Worm (Caenorhabditis elegans) whole organism, midembryonic: ENCODE results near the gene ugt-50.

ENCODE experiments used
- T22C8.4 ChIP-seq: fragments of 200-800 bp; sonication (Bioruptor generic); IDR thresholded peaks from 2 replicates; pipeline ENCODE4 v1.3.6; 2022; ENCODE audit warnings: missing genetic modification characterization, missing compliant biosample characterization
- cog-1 ChIP-seq: sonication (generic microtip); optimal IDR thresholded peaks from 2 replicates; lab custom pipeline; 2016; ENCODE audit warnings: missing genetic modification characterization, missing compliant biosample characterization
- flt-1 ChIP-seq: fragments of 200-800 bp; sonication (Bioruptor generic); IDR thresholded peaks from 2 replicates; pipeline ENCODE4 v1.3.6; 2022; ENCODE audit warnings: missing genetic modification characterization, missing compliant biosample characterization
- klf-2 ChIP-seq: fragments of 200-800 bp; sonication (Bioruptor generic); conservative IDR thresholded peaks from 2 replicates; pipeline ENCODE4 v1.3.6; 2022; ENCODE audit warnings: missing genetic modification reagents, missing genetic modification characterization, missing compliant biosample characterization
- med-1 ChIP-seq: sonication (generic microtip); optimal IDR thresholded peaks from 2 replicates; lab custom pipeline; 2017; ENCODE audit warnings: missing genetic modification characterization, mild to moderate bottlenecking, missing compliant biosample characterization, antibody characterized with exemption, missing genetic modification reagents; ENCODE audit not compliant: insufficient read depth
- ref-1 ChIP-seq: fragments of 200-800 bp; sonication (Bioruptor generic); conservative IDR thresholded peaks from 2 replicates; pipeline ENCODE4 v1.3.6; 2022; ENCODE audit warnings: missing genetic modification reagents, missing genetic modification characterization, missing compliant biosample characterization
- tab-1 ChIP-seq: fragments of 200-800 bp; sonication (Bioruptor generic); IDR thresholded peaks from 2 replicates; pipeline ENCODE4 v1.3.6; 2022; ENCODE audit warnings: missing genetic modification characterization, missing compliant biosample characterization
- ztf-23 ChIP-seq: fragments of 200-800 bp; sonication (Bioruptor generic); IDR thresholded peaks from 2 replicates; pipeline ENCODE4 v1.3.6; 2022; ENCODE audit warnings: missing genetic modification reagents, missing genetic modification characterization, missing compliant biosample characterization
- ztf-29 ChIP-seq: fragments of 200-800 bp; sonication (Bioruptor generic); IDR thresholded peaks from 2 replicates; pipeline ENCODE4 v1.3.6; 2022; ENCODE audit warnings: missing genetic modification reagents, missing genetic modification characterization, missing compliant biosample characterization

Gene ugt-50

ce11 chrX:12679603-12680002, 11.8 kb upstream of the ugt-50 start:
- TF ChIP-seq klf-2 (GFP tag; lab: Robert Waterston, UW) (no peak), ref-1 (GFP tag; lab: Robert Waterston, UW) (no peak), tab-1 (no peak), ztf-29 (GFP tag; lab: Robert Waterston, UW) (no peak), med-1 (GFP tag; lab: Kevin White, UChicago) (no peak), flt-1 (no peak), ztf-23 (no peak), cog-1 (tag; lab: Kevin White, UChicago) (no peak), T22C8.4 (GFP tag; lab: Robert Waterston, UW) (no peak)

DNA sequence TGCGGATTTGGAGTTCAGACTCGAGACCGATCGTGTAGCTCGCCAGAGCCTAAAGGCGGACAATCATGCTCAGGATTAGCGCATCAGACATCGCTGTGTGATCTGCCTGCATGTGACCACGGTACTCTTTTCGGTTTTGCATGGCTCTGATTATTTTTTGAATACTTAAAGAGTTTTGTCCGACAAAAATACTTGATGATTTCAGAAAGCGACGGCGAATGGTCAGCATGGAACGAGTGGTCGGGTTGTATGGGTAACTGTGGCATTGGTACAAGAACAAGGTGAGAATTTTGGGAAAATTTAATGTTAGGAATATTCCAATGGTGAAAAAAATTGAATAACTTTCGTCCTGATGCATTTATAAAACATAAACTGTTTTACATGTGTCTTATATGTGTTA, 3.9 kb upstream of the ugt-50 start:
- TF ChIP-seq med-1 (GFP tag; lab: Kevin White, UChicago) = no peak
- no peak for TF ChIP-seq T22C8.4 (GFP tag; lab: Robert Waterston, UW)
- no peak for TF ChIP-seq flt-1
- TF ChIP-seq ztf-23 = no peak
- TF ChIP-seq klf-2 (GFP tag; lab: Robert Waterston, UW) = no peak
- no peak for TF ChIP-seq cog-1 (tag; lab: Kevin White, UChicago)
- TF ChIP-seq ref-1 (GFP tag; lab: Robert Waterston, UW) = no peak
- TF ChIP-seq ztf-29 (GFP tag; lab: Robert Waterston, UW) = no peak
- TF ChIP-seq tab-1 = no peak

DNA sequence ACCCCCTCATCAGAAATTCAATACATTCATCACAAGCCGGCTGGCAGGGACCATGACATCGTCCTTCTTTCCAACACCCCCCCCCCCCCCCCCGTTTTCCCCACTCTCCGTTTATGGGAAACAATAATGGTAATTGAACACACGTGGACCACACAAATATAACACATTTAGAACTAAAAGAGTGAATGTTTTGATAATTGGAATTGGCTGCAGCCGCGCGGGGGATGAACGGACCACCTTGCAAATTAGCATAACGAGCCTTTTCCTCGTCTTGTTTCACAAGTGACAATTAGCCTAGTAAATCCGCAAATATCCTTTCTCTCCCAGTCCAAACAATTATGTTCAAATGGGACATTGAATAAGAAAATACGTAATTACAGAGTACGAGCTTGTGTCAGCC, 2.7 kb upstream of the ugt-50 start:
- TF ChIP-seq tab-1 (no peak), med-1 (GFP tag; lab: Kevin White, UChicago) (no peak), T22C8.4 (GFP tag; lab: Robert Waterston, UW) (no peak), cog-1 (tag; lab: Kevin White, UChicago) (no peak), ztf-29 (GFP tag; lab: Robert Waterston, UW) (no peak), ref-1 (GFP tag; lab: Robert Waterston, UW) (no peak), flt-1 (no peak), ztf-23 (no peak)

DNA sequence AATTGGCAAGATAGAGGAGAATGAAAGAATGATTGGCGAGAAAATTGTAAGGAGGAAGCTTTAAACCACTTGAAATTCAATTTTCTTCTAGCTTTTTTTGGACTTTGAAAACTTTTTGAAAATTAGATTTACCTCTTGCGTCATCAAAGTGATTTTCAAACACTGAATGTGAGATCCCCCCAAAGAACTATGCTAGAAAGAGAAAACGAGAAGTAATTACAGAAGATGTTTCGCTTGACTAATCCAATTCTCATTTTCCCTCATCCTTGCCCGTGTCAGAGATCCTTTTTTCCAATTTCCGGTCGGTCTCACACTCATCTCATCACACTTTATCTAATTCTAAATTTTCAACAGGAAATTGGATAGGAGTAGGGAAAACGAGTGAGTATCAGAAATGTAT, 1.5 kb upstream of the ugt-50 start:
- TF ChIP-seq ztf-29 (GFP tag; lab: Robert Waterston, UW) = no peak

ce11 chrX:12690346-12690745, 1.0 kb upstream of the ugt-50 start:
- TF ChIP-seq T22C8.4 (GFP tag; lab: Robert Waterston, UW) (no peak), med-1 (GFP tag; lab: Kevin White, UChicago) (no peak), ztf-29 (GFP tag; lab: Robert Waterston, UW) (no peak), flt-1 (no peak), ztf-23 (no peak), klf-2 (GFP tag; lab: Robert Waterston, UW) (no peak), ref-1 (GFP tag; lab: Robert Waterston, UW) (no peak), tab-1 (no peak), cog-1 (tag; lab: Kevin White, UChicago) (no peak)

ce11 chrX:12691740-12692383, 489 bp downstream of the ugt-50 start:
- no peak; the same call in 1 of the 2 replicates for TF ChIP-seq T22C8.4 (GFP tag; lab: Robert Waterston, UW)
- peak; percentile 76 for TF ChIP-seq flt-1
- TF ChIP-seq med-1 (GFP tag; lab: Kevin White, UChicago) = peak; percentile 8
- no peak for TF ChIP-seq cog-1 (tag; lab: Kevin White, UChicago)
- TF ChIP-seq ref-1 (GFP tag; lab: Robert Waterston, UW) = no peak
- TF ChIP-seq ztf-23 = 0 out of 2 replicates have a peak, but pooled peaks have one; percentile 24
- TF ChIP-seq tab-1 = peak; percentile 69; the same call in 1 of the 2 replicates

DNA sequence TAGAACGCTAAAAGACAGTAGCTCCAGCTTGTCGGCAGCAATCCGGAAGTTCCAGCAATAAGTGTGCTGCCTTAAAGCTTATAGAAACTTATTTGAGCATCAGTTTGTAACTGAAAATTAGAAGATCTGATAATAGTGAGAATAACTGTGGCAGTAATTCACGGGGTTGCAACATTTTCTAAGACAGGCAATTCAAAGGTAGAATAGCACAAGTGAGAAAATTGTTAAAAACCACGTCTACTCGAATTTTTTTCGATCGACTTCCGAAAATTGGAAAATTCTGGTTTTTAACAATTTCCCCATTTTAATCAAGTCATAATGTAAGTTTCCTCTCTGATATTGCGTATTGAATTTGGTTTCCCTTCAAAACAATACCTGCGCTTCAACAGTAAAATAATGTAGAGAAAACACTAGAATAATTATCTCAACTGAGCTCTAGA, 1.8 kb downstream of the ugt-50 start:
- TF ChIP-seq ref-1 (GFP tag; lab: Robert Waterston, UW) (no peak), med-1 (GFP tag; lab: Kevin White, UChicago) (no peak), ztf-29 (GFP tag; lab: Robert Waterston, UW) (no peak), T22C8.4 (GFP tag; lab: Robert Waterston, UW) (no peak), cog-1 (tag; lab: Kevin White, UChicago) (no peak), ztf-23 (peak; percentile 73; the same call in 1 of the 2 replicates), flt-1 (peak; percentile 65), tab-1 (no peak), klf-2 (GFP tag; lab: Robert Waterston, UW) (no peak)

DNA sequence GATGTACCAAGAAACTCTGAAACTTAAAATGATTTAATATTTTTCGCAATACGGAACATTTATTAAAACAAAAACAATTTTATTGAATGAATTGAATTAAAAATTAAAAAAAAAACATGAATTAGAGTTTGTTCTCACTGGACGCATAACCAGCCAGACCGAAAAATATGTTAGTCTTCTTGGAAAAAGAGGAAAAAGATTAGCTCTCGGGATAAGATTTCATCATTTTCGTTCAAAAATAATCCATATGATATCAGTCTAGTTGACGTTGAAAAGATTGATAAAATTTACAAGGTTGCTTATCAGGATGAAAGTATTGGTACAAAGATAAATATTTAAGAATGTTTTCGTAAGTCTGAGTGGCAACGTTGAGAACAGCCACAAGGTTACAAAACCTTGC, 9.1 kb downstream of the ugt-50 start, which contains the start of gene nhr-26:
Gene nhr-26 (minus strand): TSS at position 10 of the 400 bp plus-strand sequence.
- TF ChIP-seq med-1 (GFP tag; lab: Kevin White, UChicago) (no peak), tab-1 (no peak), ref-1 (GFP tag; lab: Robert Waterston, UW) (no peak), T22C8.4 (GFP tag; lab: Robert Waterston, UW) (no peak), ztf-23 (no peak), klf-2 (GFP tag; lab: Robert Waterston, UW) (no peak), cog-1 (tag; lab: Kevin White, UChicago) (no peak), ztf-29 (GFP tag; lab: Robert Waterston, UW) (no peak), flt-1 (no peak)

ce11 chrX:12701963-12702362, 10.6 kb downstream of the ugt-50 start, which contains the start of gene nhr-214:
TSS of gene nhr-214 (minus strand) at chrX:12702063.
- TF ChIP-seq T22C8.4 (GFP tag; lab: Robert Waterston, UW) = no peak
- TF ChIP-seq ref-1 (GFP tag; lab: Robert Waterston, UW) = no peak
- TF ChIP-seq flt-1 = no peak
- no peak for TF ChIP-seq cog-1 (tag; lab: Kevin White, UChicago)
- TF ChIP-seq klf-2 (GFP tag; lab: Robert Waterston, UW) = no peak
- TF ChIP-seq ztf-23 = no peak
- TF ChIP-seq ztf-29 (GFP tag; lab: Robert Waterston, UW) = no peak
- no peak for TF ChIP-seq tab-1
- TF ChIP-seq med-1 (GFP tag; lab: Kevin White, UChicago) = no peak
